Worm (Caenorhabditis elegans) whole organism, late embryonic: ENCODE data around the gene lgc-55.

Experiments
- C38D4.7 ChIP-seq: fragments of 200-800 bp; sonication (Bioruptor generic); optimal IDR thresholded peaks from 2 replicates; lab custom pipeline; 2018; ENCODE audit warnings: mild to moderate bottlenecking, missing genetic modification characterization, moderate library complexity, missing compliant biosample characterization
- T23F11.4 ChIP-seq: fragments of 200-800 bp; sonication (Bioruptor generic); optimal IDR thresholded peaks from 2 replicates; lab custom pipeline; 2018; ENCODE audit warnings: mild to moderate bottlenecking, missing genetic modification characterization, missing compliant biosample characterization
- Y22D7AL.16 ChIP-seq: sonication (generic microtip); optimal IDR thresholded peaks from 2 replicates; lab custom pipeline; 2016; ENCODE audit warnings: missing genetic modification characterization, missing compliant biosample characterization
- ahr-1 ChIP-seq: sonication (generic microtip); optimal IDR thresholded peaks from 2 replicates; lab custom pipeline; 2016; ENCODE audit warnings: missing genetic modification characterization, missing compliant biosample characterization
- ceh-14 ChIP-seq: sonication (generic microtip); optimal IDR thresholded peaks from 2 replicates; lab custom pipeline; 2016; ENCODE audit warnings: missing genotype, missing genetic modification characterization, missing compliant biosample characterization
- ceh-18 ChIP-seq: sonication (generic microtip); optimal IDR thresholded peaks from 2 replicates; lab custom pipeline; 2016; ENCODE audit warnings: missing genetic modification characterization, missing compliant biosample characterization
- ceh-19 ChIP-seq: fragments of 200-800 bp; sonication (Bioruptor generic); optimal IDR thresholded peaks from 2 replicates; lab custom pipeline; 2018; ENCODE audit warnings: mild to moderate bottlenecking, missing genetic modification characterization, missing compliant biosample characterization
- ceh-2 ChIP-seq: sonication (generic microtip); optimal IDR thresholded peaks from 2 replicates; lab custom pipeline; 2016; ENCODE audit warnings: missing genotype, missing genetic modification characterization, missing compliant biosample characterization
- ceh-22 ChIP-seq: sonication (generic microtip); optimal IDR thresholded peaks from 2 replicates; lab custom pipeline; 2017; ENCODE audit warnings: missing biosample characterization, missing genetic modification characterization
- ceh-24 ChIP-seq: sonication (generic microtip); optimal IDR thresholded peaks from 2 replicates; lab custom pipeline; 2016; ENCODE audit warnings: mild to moderate bottlenecking, missing genetic modification characterization, missing compliant biosample characterization
- ceh-30 ChIP-seq: fragments of 150-350 bp; optimal IDR thresholded peaks from 2 replicates; lab custom pipeline; 2014; ENCODE audit warnings: missing biosample characterization, missing genetic modification characterization
- ceh-31 ChIP-seq: sonication (generic microtip); optimal IDR thresholded peaks from 2 replicates; lab custom pipeline; 2016; ENCODE audit warnings: missing genetic modification characterization, missing compliant biosample characterization
- ceh-34 ChIP-seq: sonication (generic microtip); optimal IDR thresholded peaks from 2 replicates; lab custom pipeline; 2016; ENCODE audit warnings: mild to moderate bottlenecking, missing genetic modification characterization, missing compliant biosample characterization
- ceh-45 ChIP-seq: fragments of 200-800 bp; sonication (Bioruptor generic); IDR thresholded peaks from 2 replicates; pipeline ENCODE4 v1.3.6; 2022; ENCODE audit warnings: missing genetic modification reagents, missing genetic modification characterization, missing compliant biosample characterization
- ceh-48 ChIP-seq: sonication (generic microtip); optimal IDR thresholded peaks from 2 replicates; lab custom pipeline; 2016; ENCODE audit warnings: missing genetic modification characterization, inconsistent platforms, missing compliant biosample characterization
- ceh-6 ChIP-seq: fragments of 200-800 bp; sonication (Bioruptor generic); optimal IDR thresholded peaks from 2 replicates; lab custom pipeline; 2018; ENCODE audit warnings: mild to moderate bottlenecking, missing genetic modification characterization, missing compliant biosample characterization
- ceh-9 ChIP-seq: sonication (generic microtip); optimal IDR thresholded peaks from 2 replicates; lab custom pipeline; 2016; ENCODE audit warnings: mild to moderate bottlenecking, missing genetic modification characterization, inconsistent platforms, missing compliant biosample characterization
- che-1 ChIP-seq: sonication (generic microtip); optimal IDR thresholded peaks from 2 replicates; lab custom pipeline; 2016; ENCODE audit warnings: mild to moderate bottlenecking, missing genetic modification characterization, missing compliant biosample characterization
- dmd-4 ChIP-seq: sonication (generic microtip); optimal IDR thresholded peaks from 2 replicates; lab custom pipeline; 2016; ENCODE audit warnings: borderline replicate concordance, missing genetic modification characterization, missing compliant biosample characterization
- dve-1 ChIP-seq: sonication (generic microtip); optimal IDR thresholded peaks from 2 replicates; lab custom pipeline; 2017; ENCODE audit warnings: antibody characterized with exemption, mild to moderate bottlenecking, missing genetic modification characterization, missing compliant biosample characterization
- elt-4 ChIP-seq: sonication (generic microtip); optimal IDR thresholded peaks from 2 replicates; lab custom pipeline; 2016; ENCODE audit warnings: missing genetic modification characterization, missing compliant biosample characterization
- fax-1 ChIP-seq: sonication (generic microtip); optimal IDR thresholded peaks from 2 replicates; lab custom pipeline; 2016; ENCODE audit warnings: missing genotype, missing genetic modification characterization, missing compliant biosample characterization
- fkh-10 ChIP-seq: fragments of 150-350 bp; optimal IDR thresholded peaks from 2 replicates; lab custom pipeline; 2014; ENCODE audit warnings: missing biosample characterization, missing genetic modification reagents, missing genetic modification characterization
- fkh-6 ChIP-seq: sonication (generic microtip); optimal IDR thresholded peaks from 2 replicates; lab custom pipeline; 2016; ENCODE audit warnings: missing genetic modification characterization, missing compliant biosample characterization
- gmeb-2 ChIP-seq: sonication (generic microtip); optimal IDR thresholded peaks from 2 replicates; lab custom pipeline; 2016; ENCODE audit warnings: missing genetic modification characterization, inconsistent platforms, missing compliant biosample characterization
- hlh-15 ChIP-seq: sonication (generic microtip); optimal IDR thresholded peaks from 2 replicates; lab custom pipeline; 2016; ENCODE audit warnings: missing genetic modification characterization, missing compliant biosample characterization
- hlh-6 ChIP-seq: sonication (generic microtip); optimal IDR thresholded peaks from 2 replicates; lab custom pipeline; 2016; ENCODE audit warnings: missing genotype, missing genetic modification characterization, missing compliant biosample characterization
- hlh-8 ChIP-seq: sonication (generic microtip); optimal IDR thresholded peaks from 2 replicates; lab custom pipeline; 2016; ENCODE audit warnings: missing genotype, missing genetic modification characterization, missing compliant biosample characterization
- lim-6 ChIP-seq: sonication (generic microtip); optimal IDR thresholded peaks from 2 replicates; lab custom pipeline; 2016; ENCODE audit warnings: missing genetic modification characterization, missing compliant biosample characterization
- mec-3 ChIP-seq: sonication (generic microtip); optimal IDR thresholded peaks from 2 replicates; lab custom pipeline; 2016; ENCODE audit warnings: borderline replicate concordance, missing genetic modification characterization, missing compliant biosample characterization
- nfya-1 ChIP-seq: sonication (generic microtip); optimal IDR thresholded peaks from 2 replicates; lab custom pipeline; 2017; ENCODE audit warnings: missing genetic modification characterization, mild to moderate bottlenecking, missing compliant biosample characterization, antibody characterized with exemption, moderate library complexity
- nhr-11 ChIP-seq: fragments of 150-350 bp; optimal IDR thresholded peaks from 2 replicates; lab custom pipeline; 2014; ENCODE audit warnings: missing biosample characterization, missing genetic modification characterization
- nhr-232 ChIP-seq: sonication (generic microtip); optimal IDR thresholded peaks from 2 replicates; lab custom pipeline; 2016; ENCODE audit warnings: missing genetic modification characterization, missing compliant biosample characterization
- npax-4 ChIP-seq: sonication (generic microtip); optimal IDR thresholded peaks from 2 replicates; lab custom pipeline; 2016; ENCODE audit warnings: missing genetic modification characterization, missing compliant biosample characterization
- pag-3 ChIP-seq: sonication (generic microtip); optimal IDR thresholded peaks from 2 replicates; lab custom pipeline; 2016; ENCODE audit warnings: missing compliant biosample characterization, missing genetic modification characterization, borderline replicate concordance
- pha-2 ChIP-seq: sonication (generic microtip); optimal IDR thresholded peaks from 2 replicates; lab custom pipeline; 2017; ENCODE audit warnings: mild to moderate bottlenecking, missing genetic modification characterization, missing compliant biosample characterization
- ref-2 ChIP-seq: sonication (generic microtip); optimal IDR thresholded peaks from 2 replicates; lab custom pipeline; 2016; ENCODE audit warnings: missing genetic modification characterization, missing compliant biosample characterization
- sox-2 ChIP-seq: fragments of 200-800 bp; sonication (Bioruptor generic); IDR thresholded peaks from 2 replicates; pipeline ENCODE4 v1.3.6; 2022; ENCODE audit warnings: missing genetic modification reagents, missing genetic modification characterization, missing compliant biosample characterization
- sox-4 ChIP-seq: sonication (generic microtip); optimal IDR thresholded peaks from 2 replicates; lab custom pipeline; 2017; ENCODE audit warnings: mild to moderate bottlenecking, missing genetic modification characterization, inconsistent platforms, missing compliant biosample characterization
- syd-9 ChIP-seq: sonication (generic microtip); optimal IDR thresholded peaks from 2 replicates; lab custom pipeline; 2016; ENCODE audit warnings: mild to moderate bottlenecking, missing genetic modification characterization, moderate library complexity, missing compliant biosample characterization
- tbx-2 ChIP-seq: sonication (generic microtip); optimal IDR thresholded peaks from 2 replicates; lab custom pipeline; 2016; ENCODE audit warnings: missing genetic modification characterization, missing compliant biosample characterization
- unc-3 ChIP-seq, 2 experiments: fragments of 200-800 bp in 1 of 2; sonication (Bioruptor generic) in 1 of 2; sonication (generic microtip) in 1 of 2; conservative IDR thresholded peaks in 1 of 2; optimal IDR thresholded peaks in 1 of 2; 2 replicates each; pipeline versions ENCODE4 v1.3.6 to Lab custom; 2016 to 2022; ENCODE audit warnings: missing compliant biosample characterization in 2 of 2, missing genetic modification characterization in 2 of 2, missing genetic modification reagents in 1 of 2
- unc-42 ChIP-seq: sonication (generic microtip); optimal IDR thresholded peaks from 2 replicates; lab custom pipeline; 2016; ENCODE audit warnings: missing genotype, missing genetic modification characterization, missing compliant biosample characterization
- unc-55 ChIP-seq: sonication (generic microtip); optimal IDR thresholded peaks from 2 replicates; lab custom pipeline; 2017; ENCODE audit warnings: missing biosample characterization, missing genetic modification reagents, missing genetic modification characterization
- ztf-16 ChIP-seq: sonication (generic microtip); optimal IDR thresholded peaks from 2 replicates; lab custom pipeline; 2017; ENCODE audit warnings: missing genetic modification characterization, missing compliant biosample characterization

Gene lgc-55

ce11 chrV:20005724-20006132 is 17.1 kb upstream of the lgc-55 start (continued):
- TF ChIP-seq lim-6 (tag; lab: Kevin White, UChicago) (no peak), sox-2 (GFP tag; lab: Robert Waterston, UW) (no peak), tbx-2 (tag; lab: Kevin White, UChicago) (peak; percentile 67), ceh-34 (peak; percentile 91), ceh-2 (tag; lab: Kevin White, UChicago) (no peak), dmd-4 (tag; lab: Kevin White, UChicago) (peak; percentile 29), sox-4 (tag; lab: Kevin White, UChicago) (no peak), mec-3 (tag; lab: Kevin White, UChicago) (no peak), unc-42 (tag; lab: Kevin White, UChicago) (peak; percentile 65), hlh-15 (tag; lab: Kevin White, UChicago) (no peak), nhr-11 (tag; lab: Kevin White, UChicago) (no peak), ceh-45 (no peak), gmeb-2 (no peak), syd-9 (tag; lab: Kevin White, UChicago) (peak; percentile 10), fkh-6 (tag; lab: Kevin White, UChicago) (no peak), ahr-1 (no peak), ref-2 (no peak), T23F11.4 (no peak), ceh-6 (GFP tag; lab: Kevin White, UChicago) (no peak), ceh-30 (tag; lab: Kevin White, UChicago) (no peak), nfya-1 (tag; lab: Kevin White, UChicago) (peak; percentile 76), Y22D7AL.16 (tag; lab: Kevin White, UChicago) (no peak), unc-3 (GFP tag; conservative IDR thresholded peaks at IDR 0.05; lab: Robert Waterston, UW) (no peak), unc-3 (tag; optimal IDR thresholded peaks at IDR 0.05; lab: Kevin White, UChicago) (no peak), npax-4 (tag; lab: Kevin White, UChicago) (no peak), fkh-10 (GFP tag; lab: Kevin White, UChicago) (no peak), ceh-31 (tag; lab: Kevin White, UChicago) (peak; percentile 82), pha-2 (tag; lab: Kevin White, UChicago) (no peak), ceh-14 (tag; lab: Kevin White, UChicago) (peak; percentile 33), dve-1 (tag; lab: Kevin White, UChicago) (no peak), unc-55 (peak; percentile 73), ceh-48 (tag; lab: Kevin White, UChicago) (peak; percentile 97), ceh-22 (tag; lab: Kevin White, UChicago) (no peak), ceh-19 (GFP tag; lab: Kevin White, UChicago) (no peak), hlh-6 (tag; lab: Kevin White, UChicago) (no peak), hlh-8 (tag; lab: Kevin White, UChicago) (no peak), nhr-232 (tag; lab: Kevin White, UChicago) (no peak), ceh-18 (peak; percentile 47), fax-1 (tag; lab: Kevin White, UChicago) (no peak), C38D4.7 (GFP tag; lab: Kevin White, UChicago) (no peak), ceh-24 (tag; lab: Kevin White, UChicago) (no peak), ztf-16 (tag; lab: Kevin White, UChicago) (no peak), pag-3 (tag; lab: Kevin White, UChicago) (no peak), elt-4 (tag; lab: Kevin White, UChicago) (no peak), che-1 (tag; lab: Kevin White, UChicago) (no peak), ceh-9 (tag; lab: Kevin White, UChicago) (no peak)
